Fruit fly (Drosophila melanogaster): ENCODE results near the gene CG11854.

The CG11854 gene

dm6 chr3R:25258628-25259240, 16.9 kb downstream of the CG11854 start, which contains the start of gene CG11857 (continued):
- TF ChIP-seq C15 (GFP tag; IDR thresholded peaks at IDR 0.05): peak; percentile 98
- peak; percentile 96 for TF ChIP-seq tx (GFP tag; optimal IDR thresholded peaks at IDR 0.05)
- peak; percentile 94 for TF ChIP-seq Spps (tag; optimal IDR thresholded peaks at IDR 0.05)
- TF ChIP-seq Rfx (GFP tag; IDR thresholded peaks at IDR 0.05): peak; percentile 99
- TF ChIP-seq ERR (GFP tag; optimal IDR thresholded peaks at IDR 0.05): peak; percentile 95
- TF ChIP-seq pho (GFP tag; optimal IDR thresholded peaks at IDR 0.05): peak; percentile 98
- TF ChIP-seq CHES-1-like (GFP tag; optimal IDR thresholded peaks at IDR 0.05): peak; percentile 97
- TF ChIP-seq lab (GFP tag; optimal IDR thresholded peaks at IDR 0.05): peak; percentile 98
- peak; percentile 97 for TF ChIP-seq CG1603 (tag; optimal IDR thresholded peaks at IDR 0.05)
- TF ChIP-seq lmd (GFP tag; IDR thresholded peaks at IDR 0.05): peak; percentile 99
- TF ChIP-seq disco-r (GFP tag; optimal IDR thresholded peaks at IDR 0.05): peak; percentile 93
- TF ChIP-seq btn (GFP tag; optimal IDR thresholded peaks at IDR 0.05): peak; percentile 86
- peak; percentile 99 for TF ChIP-seq Xrp1 (GFP tag; IDR thresholded peaks at IDR 0.05)
- TF ChIP-seq CG10979 (tag; optimal IDR thresholded peaks at IDR 0.05): peak; percentile 95
- peak; percentile 99 for TF ChIP-seq CG7372 (GFP tag; IDR thresholded peaks at IDR 0.05)
- TF ChIP-seq tna (GFP tag; IDR thresholded peaks at IDR 0.05; ENCODE audit: partially characterized antibody): peak; percentile 99
- peak; percentile 80 for TF ChIP-seq nom (GFP tag; optimal IDR thresholded peaks at IDR 0.05)
- peak; percentile 97 for TF ChIP-seq CG17612 (GFP tag; IDR thresholded peaks at IDR 0.05)
- peak; percentile 99 for TF ChIP-seq CG12659 (GFP tag; optimal IDR thresholded peaks at IDR 0.05)
- TF ChIP-seq CG17568 (GFP tag; optimal IDR thresholded peaks at IDR 0.05): no peak
- no peak for TF ChIP-seq usp (GFP tag; optimal IDR thresholded peaks at IDR 0.05)
- TF ChIP-seq CG6272 (GFP tag; IDR thresholded peaks at IDR 0.05): peak; percentile 99
- TF ChIP-seq CG18599 (GFP tag; optimal IDR thresholded peaks at IDR 0.05): peak; percentile 97
- TF ChIP-seq klu (GFP tag; IDR thresholded peaks at IDR 0.05): peak; percentile 99
- peak; percentile 97 for TF ChIP-seq caup (GFP tag; optimal IDR thresholded peaks at IDR 0.05; ENCODE audit: severe bottlenecking)
- peak; percentile 96 for TF ChIP-seq NC2β (GFP tag; optimal IDR thresholded peaks at IDR 0.05)
- TF ChIP-seq nmo (GFP tag; optimal IDR thresholded peaks at IDR 0.05): peak; percentile 99
- peak; percentile 98 for TF ChIP-seq slou (GFP tag; optimal IDR thresholded peaks at IDR 0.05)
- peak; percentile 97 for TF ChIP-seq CG12104 (GFP tag; optimal IDR thresholded peaks at IDR 0.05)
- peak; percentile 99 for TF ChIP-seq CG2199 (GFP tag; IDR thresholded peaks at IDR 0.05)
- peak; percentile 79 for TF ChIP-seq grn (GFP tag; optimal IDR thresholded peaks at IDR 0.05)
- TF ChIP-seq CG5953 (GFP tag; IDR thresholded peaks at IDR 0.05): peak; percentile 96
- TF ChIP-seq slbo (GFP tag; IDR thresholded peaks at IDR 0.05): peak; percentile 100
- TF ChIP-seq ranshi (GFP tag; IDR thresholded peaks at IDR 0.05): peak; percentile 99
- TF ChIP-seq Lim3 (GFP tag; IDR thresholded peaks at IDR 0.05): peak; percentile 95
- TF ChIP-seq CG15011 (GFP tag; optimal IDR thresholded peaks at IDR 0.05): peak; percentile 92
- TF ChIP-seq CG17186 (GFP tag; optimal IDR thresholded peaks at IDR 0.05): peak; percentile 94
- TF ChIP-seq CG4424 (GFP tag; optimal IDR thresholded peaks at IDR 0.05): peak; percentile 98
- TF ChIP-seq CG11504 (tag; optimal IDR thresholded peaks at IDR 0.05): peak; percentile 95
- TF ChIP-seq CG2129 (GFP tag; IDR thresholded peaks at IDR 0.05; ENCODE audit: partially characterized antibody): peak; percentile 100
- peak; percentile 97 for TF ChIP-seq Doc2 (GFP tag; IDR thresholded peaks at IDR 0.05)
- TF ChIP-seq hbn (GFP tag; IDR thresholded peaks at IDR 0.05; ENCODE audit: partially characterized antibody): peak; percentile 100
- TF ChIP-seq CG3726 (GFP tag; IDR thresholded peaks at IDR 0.05): peak; percentile 96
- TF ChIP-seq stc (GFP tag; IDR thresholded peaks at IDR 0.05): peak; percentile 98
- peak; percentile 87 for TF ChIP-seq Nf-YC (tag; optimal IDR thresholded peaks at IDR 0.05)
- peak; percentile 99 for TF ChIP-seq jigr1 (GFP tag; IDR thresholded peaks at IDR 0.05)
- peak; percentile 94 for TF ChIP-seq CG2116 (GFP tag; optimal IDR thresholded peaks at IDR 0.05)
- TF ChIP-seq dmrt99B (tag; optimal IDR thresholded peaks at IDR 0.05): peak; percentile 96
- peak; percentile 98 for TF ChIP-seq HLH3B (GFP tag; IDR thresholded peaks at IDR 0.05)
- TF ChIP-seq Dip2 (GFP tag; IDR thresholded peaks at IDR 0.05): peak; percentile 80
